Worm (Caenorhabditis elegans) whole organism, young adult: Measurements from ENCODE around the gene C34D4.3.

Source experiments
- C06A6.2 ChIP-seq: fragments of 200-800 bp; sonication (Bioruptor generic); conservative IDR thresholded peaks from 2 replicates; pipeline ENCODE4 v1.3.6; 2022; ENCODE audit warnings: missing genetic modification characterization, missing compliant biosample characterization
- F10E7.11 ChIP-seq: sonication (generic microtip); optimal IDR thresholded peaks from 2 replicates; lab custom pipeline; 2017; ENCODE audit warnings: mild to moderate bottlenecking, missing genetic modification characterization, moderate library complexity, missing compliant biosample characterization
- F33H1.4 ChIP-seq: fragments of 200-800 bp; sonication (Bioruptor generic); IDR thresholded peaks from 2 replicates; pipeline ENCODE4 v1.3.6; 2022; ENCODE audit warnings: missing genetic modification reagents, missing genetic modification characterization, missing compliant biosample characterization
- F39B2.1 ChIP-seq: fragments of 200-800 bp; sonication (Bioruptor generic); IDR thresholded peaks from 2 replicates; pipeline ENCODE4 v1.3.6; 2022; ENCODE audit warnings: missing genetic modification reagents, missing genetic modification characterization, missing compliant biosample characterization
- F57C9.4 ChIP-seq: sonication (generic microtip); optimal IDR thresholded peaks from 2 replicates; lab custom pipeline; 2017; ENCODE audit warnings: mild to moderate bottlenecking, missing genetic modification characterization, missing compliant biosample characterization
- ZK185.1 ChIP-seq: sonication (generic microtip); optimal IDR thresholded peaks from 2 replicates; lab custom pipeline; 2016; ENCODE audit warnings: mild to moderate bottlenecking, missing genetic modification characterization, missing compliant biosample characterization; ENCODE audit not compliant: poor library complexity, severe bottlenecking
- attf-5 ChIP-seq: fragments of 200-800 bp; sonication (Bioruptor generic); optimal IDR thresholded peaks from 2 replicates; lab custom pipeline; 2018; ENCODE audit warnings: mild to moderate bottlenecking, missing genetic modification characterization, missing compliant biosample characterization
- cebp-1 ChIP-seq, 2 experiments: fragments of 200-800 bp in 1 of 2; sonication (Bioruptor generic) in 1 of 2; sonication (generic microtip) in 1 of 2; IDR thresholded peaks in 1 of 2; optimal IDR thresholded peaks in 1 of 2; 2 replicates each; pipeline versions ENCODE4 v1.3.6 to Lab custom; 2017 to 2022; ENCODE audit warnings: missing compliant biosample characterization in 2 of 2, missing genetic modification characterization in 2 of 2, mild to moderate bottlenecking in 1 of 2, missing genetic modification reagents in 1 of 2, moderate library complexity in 1 of 2
- ceh-79 ChIP-seq: sonication (generic microtip); optimal IDR thresholded peaks from 2 replicates; lab custom pipeline; 2017; ENCODE audit warnings: mild to moderate bottlenecking, missing genetic modification characterization, missing compliant biosample characterization
- ceh-91 ChIP-seq: fragments of 200-800 bp; sonication (Bioruptor generic); IDR thresholded peaks from 2 replicates; pipeline ENCODE4 v1.3.6; 2022; ENCODE audit warnings: missing genetic modification reagents, missing genetic modification characterization, missing compliant biosample characterization
- dox-1 ChIP-seq: fragments of 200-800 bp; sonication (Bioruptor generic); IDR thresholded peaks from 2 replicates; pipeline ENCODE4 v1.3.6; 2022; ENCODE audit warnings: missing genetic modification reagents, missing genetic modification characterization, missing compliant biosample characterization
- dpff-1 ChIP-seq: sonication (generic microtip); optimal IDR thresholded peaks from 2 replicates; lab custom pipeline; 2017; ENCODE audit warnings: mild to moderate bottlenecking, missing genetic modification characterization, missing compliant biosample characterization
- dpl-1 ChIP-seq: fragments of 150-350 bp; optimal IDR thresholded peaks from 2 replicates; lab custom pipeline; 2014; ENCODE audit warnings: missing biosample characterization, missing genetic modification reagents, missing genetic modification characterization
- efl-1 ChIP-seq: fragments of 150-350 bp; optimal IDR thresholded peaks from 2 replicates; lab custom pipeline; 2014; ENCODE audit warnings: missing biosample characterization, missing genetic modification reagents, missing genetic modification characterization
- egrh-3 ChIP-seq: fragments of 200-800 bp; sonication (Bioruptor generic); IDR thresholded peaks from 2 replicates; pipeline ENCODE4 v1.3.6; 2022; ENCODE audit warnings: missing genetic modification reagents, missing genetic modification characterization, missing compliant biosample characterization
- fkh-3 ChIP-seq: sonication (generic microtip); optimal IDR thresholded peaks from 2 replicates; lab custom pipeline; 2016; ENCODE audit warnings: mild to moderate bottlenecking, missing genetic modification characterization, missing compliant biosample characterization
- gei-17 ChIP-seq: fragments of 200-800 bp; sonication (Bioruptor generic); optimal IDR thresholded peaks from 2 replicates; lab custom pipeline; 2018; ENCODE audit warnings: mild to moderate bottlenecking, missing genetic modification characterization, missing compliant biosample characterization
- hlh-12 ChIP-seq: sonication (generic microtip); optimal IDR thresholded peaks from 2 replicates; lab custom pipeline; 2016; ENCODE audit warnings: missing genetic modification characterization, missing compliant biosample characterization
- hmg-1.2 ChIP-seq: fragments of 200-800 bp; sonication (Bioruptor generic); IDR thresholded peaks from 2 replicates; pipeline ENCODE4 v1.3.6; 2022; ENCODE audit warnings: missing genetic modification reagents, missing genetic modification characterization, missing compliant biosample characterization
- let-526 ChIP-seq: fragments of 200-800 bp; sonication (Bioruptor generic); IDR thresholded peaks from 2 replicates; pipeline ENCODE4 v1.3.6; 2022; ENCODE audit warnings: missing genetic modification reagents, missing genetic modification characterization, missing compliant biosample characterization
- let-607 ChIP-seq, 2 experiments: fragments of 200-800 bp in 1 of 2; sonication (Bioruptor generic) in 1 of 2; sonication (generic microtip) in 1 of 2; optimal IDR thresholded peaks; 2 replicates each; lab custom pipeline; 2016 to 2018; ENCODE audit warnings: mild to moderate bottlenecking in 2 of 2, missing compliant biosample characterization in 2 of 2, missing genetic modification characterization in 2 of 2, moderate library complexity in 2 of 2, missing genotype in 1 of 2
- lin-26 ChIP-seq: fragments of 200-800 bp; sonication (Bioruptor generic); IDR thresholded peaks from 2 replicates; pipeline ENCODE4 v1.3.6; 2022; ENCODE audit warnings: missing genetic modification reagents, missing genetic modification characterization, missing compliant biosample characterization
- lin-35 ChIP-seq, 3 experiments: fragments of 150-350 bp in 2 of 3; sonication (generic microtip) in 1 of 3; optimal IDR thresholded peaks; 2 replicates each; lab custom pipeline; 2014 to 2018; ENCODE audit warnings: missing biosample characterization in 3 of 3, missing genetic modification characterization in 3 of 3, missing genetic modification reagents in 3 of 3
- lin-40 ChIP-seq: sonication (generic microtip); optimal IDR thresholded peaks from 2 replicates; lab custom pipeline; 2016; ENCODE audit warnings: missing genetic modification characterization, mild to moderate bottlenecking, missing compliant biosample characterization, missing genotype, missing genetic modification reagents
- lin-54 ChIP-seq: fragments of 200-800 bp; sonication (Bioruptor generic); optimal IDR thresholded peaks from 2 replicates; lab custom pipeline; 2018; ENCODE audit warnings: mild to moderate bottlenecking, missing genetic modification characterization, missing compliant biosample characterization
- lsy-27 ChIP-seq: sonication (generic microtip); optimal IDR thresholded peaks from 2 replicates; lab custom pipeline; 2017; ENCODE audit warnings: missing genetic modification characterization, mild to moderate bottlenecking, missing compliant biosample characterization, antibody characterized with exemption, missing genotype, borderline replicate concordance; ENCODE audit not compliant: insufficient read depth
- madf-6 ChIP-seq: fragments of 200-800 bp; sonication (Bioruptor generic); IDR thresholded peaks from 2 replicates; pipeline ENCODE4 v1.3.6; 2022; ENCODE audit warnings: missing genetic modification reagents, missing genetic modification characterization, missing compliant biosample characterization
- mel-28 ChIP-seq: sonication (generic microtip); optimal IDR thresholded peaks from 2 replicates; lab custom pipeline; 2016; ENCODE audit warnings: borderline replicate concordance, mild to moderate bottlenecking, missing genetic modification characterization, missing compliant biosample characterization
- mxl-1 ChIP-seq: sonication (generic microtip); optimal IDR thresholded peaks from 2 replicates; lab custom pipeline; 2016; ENCODE audit warnings: missing genetic modification characterization, missing compliant biosample characterization
- nfya-1 ChIP-seq: sonication (generic microtip); optimal IDR thresholded peaks from 2 replicates; lab custom pipeline; 2017; ENCODE audit warnings: antibody characterized with exemption, missing compliant biosample characterization, missing genetic modification characterization, borderline replicate concordance; ENCODE audit not compliant: insufficient read depth
- nhr-80 ChIP-seq: sonication (generic microtip); optimal IDR thresholded peaks from 2 replicates; lab custom pipeline; 2016; ENCODE audit warnings: missing genetic modification characterization, missing compliant biosample characterization
- pha-4 ChIP-seq: fragments of 150-350 bp; sonication (generic microtip); optimal IDR thresholded peaks from 2 replicates; lab custom pipeline; 2014; ENCODE audit warnings: missing biosample characterization, missing genetic modification reagents, missing genetic modification characterization
- rcor-1 ChIP-seq: fragments of 200-800 bp; sonication (Bioruptor generic); IDR thresholded peaks from 2 replicates; pipeline ENCODE4 v1.3.6; 2022; ENCODE audit warnings: missing genetic modification reagents, missing genetic modification characterization, missing compliant biosample characterization
- sdz-38 ChIP-seq: sonication (generic microtip); optimal IDR thresholded peaks from 2 replicates; lab custom pipeline; 2016; ENCODE audit warnings: missing genotype, missing genetic modification characterization, missing compliant biosample characterization
- sea-2 ChIP-seq: fragments of 200-800 bp; sonication (Bioruptor generic); IDR thresholded peaks from 2 replicates; pipeline ENCODE4 v1.3.6; 2022; ENCODE audit warnings: missing genetic modification characterization, missing compliant biosample characterization
- snpc-1.3 ChIP-seq: sonication (generic microtip); optimal IDR thresholded peaks from 2 replicates; lab custom pipeline; 2017; ENCODE audit warnings: missing genetic modification characterization, mild to moderate bottlenecking, missing compliant biosample characterization, antibody characterized with exemption, moderate library complexity, missing genotype, missing genetic modification reagents; ENCODE audit not compliant: insufficient read depth
- snpc-3.4 ChIP-seq: sonication (generic microtip); optimal IDR thresholded peaks from 2 replicates; lab custom pipeline; 2017; ENCODE audit warnings: missing genetic modification characterization, mild to moderate bottlenecking, missing compliant biosample characterization, antibody characterized with exemption, moderate library complexity, missing genotype, missing genetic modification reagents
- tbp1 ChIP-seq: fragments of 200-800 bp; sonication (Bioruptor generic); optimal IDR thresholded peaks from 2 replicates; lab custom pipeline; 2018; ENCODE audit warnings: mild to moderate bottlenecking, missing genetic modification characterization, missing compliant biosample characterization
- tlf-1 ChIP-seq: fragments of 200-800 bp; sonication (Bioruptor generic); optimal IDR thresholded peaks from 2 replicates; lab custom pipeline; 2018; ENCODE audit warnings: mild to moderate bottlenecking, missing genetic modification characterization, missing compliant biosample characterization
- zfh-2 ChIP-seq: fragments of 200-800 bp; sonication (Bioruptor generic); conservative IDR thresholded peaks from 2 replicates; pipeline ENCODE4 v1.3.6; 2022; ENCODE audit warnings: missing genetic modification reagents, missing genetic modification characterization, missing compliant biosample characterization
- ztf-18 ChIP-seq: sonication (generic microtip); optimal IDR thresholded peaks from 2 replicates; lab custom pipeline; 2016; ENCODE audit warnings: missing genotype, mild to moderate bottlenecking, missing genetic modification characterization, missing compliant biosample characterization
- ztf-28 ChIP-seq: fragments of 200-800 bp; sonication (Bioruptor generic); IDR thresholded peaks from 2 replicates; pipeline ENCODE4 v1.3.6; 2022; ENCODE audit warnings: missing genetic modification reagents, missing genetic modification characterization, missing compliant biosample characterization

Gene C34D4.3

ce11 chrIV:7144670-7145257 is 8.7 kb upstream of the C34D4.3 start, which contains the start of gene hecd-1 (continued):
- TF ChIP-seq F39B2.1 (no peak), mel-28 (tag; lab: Kevin White, UChicago) (no peak)

ce11 chrIV:7147722-7148121 is 5.7 kb upstream of the C34D4.3 start:
- TF ChIP-seq nfya-1 (tag; lab: Kevin White, UChicago) (no peak), pha-4 (tag; lab: Kevin White, UChicago) (peak; percentile 68), hmg-1.2 (GFP tag; lab: Robert Waterston, UW) (peak; percentile 50; the same call in 1 of the 2 replicates), nhr-80 (peak; percentile 24), cebp-1 (GFP tag; IDR thresholded peaks at IDR 0.05; lab: Robert Waterston, UW) (no peak), cebp-1 (tag; optimal IDR thresholded peaks at IDR 0.05; lab: Kevin White, UChicago) (peak; percentile 26), F33H1.4 (GFP tag; lab: Robert Waterston, UW) (no peak), ZK185.1 (tag; lab: Kevin White, UChicago) (peak; percentile 2)

ce11 chrIV:7149020-7149601 is 4.4 kb upstream of the C34D4.3 start, which contains the start of gene C34D4.4:
C34D4.4 (plus strand) TSS chrIV:7149361.
- TF ChIP-seq rcor-1 (GFP tag; lab: Robert Waterston, UW) (no peak), tbp1 (no peak), F10E7.11 (tag; lab: Kevin White, UChicago) (no peak), lsy-27 (tag; lab: Kevin White, UChicago) (no peak), ceh-91 (GFP tag; lab: Robert Waterston, UW) (peak; percentile 52), hlh-12 (tag; lab: Kevin White, UChicago) (no peak), gei-17 (GFP tag; lab: Kevin White, UChicago) (no peak), efl-1 (GFP tag; lab: Kevin White, UChicago) (peak; percentile 58), ztf-18 (tag; lab: Kevin White, UChicago) (no peak), F33H1.4 (GFP tag; lab: Robert Waterston, UW) (peak; percentile 36; the same call in 1 of the 2 replicates), fkh-3 (tag; lab: Kevin White, UChicago) (no peak), dpff-1 (tag; lab: Kevin White, UChicago) (no peak), dox-1 (peak; percentile 43; the same call in 1 of the 2 replicates), ztf-28 (GFP tag; lab: Robert Waterston, UW) (no peak), ceh-79 (tag; lab: Kevin White, UChicago) (no peak), let-526 (GFP tag; lab: Robert Waterston, UW) (no peak), sea-2 (GFP tag; lab: Robert Waterston, UW) (no peak), egrh-3 (GFP tag; lab: Robert Waterston, UW) (no peak), lin-35 (GFP tag; optimal IDR thresholded peaks at IDR 0.05; lab: Kevin White, UChicago) (no peak), tlf-1 (GFP tag; lab: Kevin White, UChicago) (no peak), snpc-1.3 (no peak), lin-40 (tag; lab: Kevin White, UChicago) (no peak), sdz-38 (tag; lab: Kevin White, UChicago) (no peak), zfh-2 (GFP tag; lab: Robert Waterston, UW) (no peak), attf-5 (GFP tag; lab: Kevin White, UChicago) (no peak), C06A6.2 (no peak), dpl-1 (peak; percentile 21), lin-54 (peak; percentile 27), mxl-1 (tag; lab: Kevin White, UChicago) (no peak), snpc-3.4 (no peak), hmg-1.2 (GFP tag; lab: Robert Waterston, UW) (peak; percentile 14; the same call in 1 of the 2 replicates), F57C9.4 (tag; lab: Kevin White, UChicago) (no peak), lin-26 (no peak), let-607 (tag; optimal IDR thresholded peaks at IDR 0.05; lab: Kevin White, UChicago) (no peak), madf-6 (GFP tag; lab: Robert Waterston, UW) (peak; percentile 43; the same call in 1 of the 2 replicates)
